Fruit fly (Drosophila melanogaster): Measurements from ENCODE around the gene alpha4GT1.

Gene alpha4GT1

dm6 chr2L:2987681-2988381, 35.1 kb downstream of the alpha4GT1 start, which contains the start of the genes Chd1 and Bem46 (continued):
- TF ChIP-seq unc-4 (GFP tag; IDR thresholded peaks at IDR 0.05; ENCODE audit: partially characterized antibody) (0 out of 2 replicates have a peak, but pooled peaks have one; percentile 14), CG2199 (GFP tag; IDR thresholded peaks at IDR 0.05) (no peak), tll (GFP tag; optimal IDR thresholded peaks at IDR 0.05) (peak in 1 of 2 experiments; percentile 42), Asciz (GFP tag; optimal IDR thresholded peaks at IDR 0.05) (no peak), slbo (GFP tag; IDR thresholded peaks at IDR 0.05) (peak; percentile 93), CG7786 (GFP tag; optimal IDR thresholded peaks at IDR 0.05) (peak; percentile 76), CG12104 (GFP tag; optimal IDR thresholded peaks at IDR 0.05) (peak; percentile 80), CG16815 (GFP tag; optimal IDR thresholded peaks at IDR 0.05) (peak; percentile 90), crp (GFP tag; optimal IDR thresholded peaks at IDR 0.05) (peak; percentile 64 to 92), CG1024 (GFP tag; IDR thresholded peaks at IDR 0.05) (0 out of 2 replicates have a peak, but pooled peaks have one; percentile 7), pnt (GFP tag; optimal IDR thresholded peaks at IDR 0.05) (peak; percentile 74), Hmr (GFP tag; optimal IDR thresholded peaks at IDR 0.05) (no peak), PHDP (tag; optimal IDR thresholded peaks at IDR 0.05) (peak; percentile 82), HHEX (GFP tag; optimal IDR thresholded peaks at IDR 0.05) (peak; percentile 79), gt (GFP tag; IDR thresholded peaks at IDR 0.05) (0 out of 2 replicates have a peak, but pooled peaks have one; percentile 28), CG17612 (GFP tag; IDR thresholded peaks at IDR 0.05) (peak; percentile 77), Optix (GFP tag; IDR thresholded peaks at IDR 0.05) (0 out of 3 replicates have a peak, but pooled peaks have one; percentile 41), CG15696 (tag; optimal IDR thresholded peaks at IDR 0.05) (peak; percentile 79), en (GFP tag; optimal IDR thresholded peaks at IDR 0.05) (no peak), sqz (GFP tag; optimal IDR thresholded peaks at IDR 0.05) (no peak), CG13123 (GFP tag; optimal IDR thresholded peaks at IDR 0.05) (peak; percentile 78), Dref (GFP tag; IDR thresholded peaks at IDR 0.05) (peak; percentile 65), crol (GFP tag; IDR thresholded peaks at IDR 0.05) (peak; percentile 33; the same call in 1 of the 2 replicates), mam (GFP tag; optimal IDR thresholded peaks at IDR 0.05) (peak; percentile 89), CG31365 (tag; optimal IDR thresholded peaks at IDR 0.05) (no peak), Lpt (GFP tag; optimal IDR thresholded peaks at IDR 0.05) (no peak), Tbp (GFP tag; optimal IDR thresholded peaks at IDR 0.05) (no peak), Ssrp (tag; optimal IDR thresholded peaks at IDR 0.05) (peak; percentile 89), sens (GFP tag) (peak; percentile 94), CG3281 (GFP tag; optimal IDR thresholded peaks at IDR 0.05) (peak; percentile 81), B-H1 (GFP tag; IDR thresholded peaks at IDR 0.05) (peak; percentile 77), Fer2 (tag; optimal IDR thresholded peaks at IDR 0.05) (peak; percentile 74), nmo (GFP tag; optimal IDR thresholded peaks at IDR 0.05) (peak; percentile 92), CG13894 (tag; optimal IDR thresholded peaks at IDR 0.05) (peak; percentile 76), Hr51 (GFP tag; optimal IDR thresholded peaks at IDR 0.05) (peak in 1 of 2 experiments; percentile 64), CG8944 (GFP tag; optimal IDR thresholded peaks at IDR 0.05) (peak; percentile 70), lmd (GFP tag; IDR thresholded peaks at IDR 0.05) (peak; percentile 90), Abd-B (GFP tag; optimal IDR thresholded peaks at IDR 0.05) (peak; percentile 92), Ets65A (GFP tag) (peak; percentile 97), CG6854 (GFP tag; optimal IDR thresholded peaks at IDR 0.05) (no peak), CG17186 (GFP tag; optimal IDR thresholded peaks at IDR 0.05) (peak; percentile 46), sima (GFP tag; optimal IDR thresholded peaks at IDR 0.05) (no peak), CG1792 (GFP tag; optimal IDR thresholded peaks at IDR 0.05) (peak; percentile 38), Lhr (GFP tag; optimal IDR thresholded peaks at IDR 0.05) (no peak), Hey (tag; optimal IDR thresholded peaks at IDR 0.05) (no peak), Bdp1 (GFP tag; optimal IDR thresholded peaks at IDR 0.05) (peak; percentile 51), row (GFP tag; IDR thresholded peaks at IDR 0.05) (peak; percentile 95), CG6175 (GFP tag; IDR thresholded peaks at IDR 0.05) (peak; percentile 73; the same call in 1 of the 3 replicates), CG33213 (GFP tag; optimal IDR thresholded peaks at IDR 0.05) (no peak)

All from whole organism, embryonic.